Fruit fly (Drosophila melanogaster): ENCODE results near the gene CG13014.

Gene CG13014

DNA sequence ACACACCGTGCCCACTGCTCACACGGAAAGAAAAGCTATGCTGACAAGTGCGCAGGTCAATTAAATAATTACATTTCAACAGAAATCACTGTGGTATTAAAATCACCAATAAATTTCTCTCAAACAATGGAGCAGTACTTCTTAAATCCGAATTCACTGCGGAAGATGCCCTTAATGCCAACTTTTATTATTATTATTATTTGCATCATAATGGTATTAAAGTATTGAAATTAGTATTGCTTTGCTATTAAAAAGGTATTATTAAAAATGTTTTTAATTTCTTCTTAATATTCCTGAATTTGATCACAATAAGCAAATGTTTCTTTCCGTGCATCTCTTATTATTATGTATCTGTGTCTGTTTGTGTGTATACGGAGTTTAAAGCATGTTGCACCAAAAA lies 7.7 kb upstream of the CG13014 start (continued):
- TF ChIP-seq CG17186 (GFP tag; optimal IDR thresholded peaks at IDR 0.05) (no peak), ara (GFP tag; IDR thresholded peaks at IDR 0.05) (0 out of 2 replicates have a peak, but pooled peaks have one; percentile 39), gce (GFP tag; IDR thresholded peaks at IDR 0.05) (no peak), tna (GFP tag; IDR thresholded peaks at IDR 0.05; ENCODE audit: partially characterized antibody) (no peak), tll (GFP tag; optimal IDR thresholded peaks at IDR 0.05) (no peak), sqz (GFP tag; optimal IDR thresholded peaks at IDR 0.05) (no peak), shn (GFP tag; optimal IDR thresholded peaks at IDR 0.05) (no peak), trh (GFP tag; optimal IDR thresholded peaks at IDR 0.05) (no peak), CG30403 (GFP tag; optimal IDR thresholded peaks at IDR 0.05) (peak; percentile 53), Hmx (GFP tag; optimal IDR thresholded peaks at IDR 0.05) (no peak), Rfx (GFP tag; IDR thresholded peaks at IDR 0.05) (no peak), sna (GFP tag; IDR thresholded peaks at IDR 0.05; ENCODE audit: partially characterized antibody) (no peak), CG12104 (GFP tag; optimal IDR thresholded peaks at IDR 0.05) (no peak), BEAF-32 (GFP tag; optimal IDR thresholded peaks at IDR 0.05) (no peak), CG8944 (GFP tag; optimal IDR thresholded peaks at IDR 0.05) (no peak), HLHmδ (GFP tag; optimal IDR thresholded peaks at IDR 0.05) (no peak), CG31365 (tag; optimal IDR thresholded peaks at IDR 0.05) (no peak), sim (GFP tag; IDR thresholded peaks at IDR 0.05) (no peak), Hmr (GFP tag; optimal IDR thresholded peaks at IDR 0.05) (peak; percentile 67), dati (GFP tag; IDR thresholded peaks at IDR 0.05) (no peak), tio (GFP tag; optimal IDR thresholded peaks at IDR 0.05) (peak; percentile 53), HHEX (GFP tag; optimal IDR thresholded peaks at IDR 0.05) (peak; percentile 37), Kr (GFP tag; optimal IDR thresholded peaks at IDR 0.05) (no peak), Optix (GFP tag; IDR thresholded peaks at IDR 0.05) (no peak), p53 (GFP tag; optimal IDR thresholded peaks at IDR 0.05) (no peak), zfh1 (GFP tag; IDR thresholded peaks at IDR 0.05) (no peak), sens (GFP tag) (peak; percentile 74), HLH54F (GFP tag; optimal IDR thresholded peaks at IDR 0.05) (no peak), sug (tag; optimal IDR thresholded peaks at IDR 0.05) (peak; percentile 4), CG11093 (GFP tag; IDR thresholded peaks at IDR 0.05) (no peak), CG4820 (GFP tag; optimal IDR thresholded peaks at IDR 0.05) (no peak), MTF-1 (GFP tag; optimal IDR thresholded peaks at IDR 0.05; ENCODE audit: borderline replicate concordance) (no peak), CG9437 (GFP tag; optimal IDR thresholded peaks at IDR 0.05) (peak; percentile 28), H2.0 (GFP tag; IDR thresholded peaks at IDR 0.05) (no peak), CG6175 (GFP tag; IDR thresholded peaks at IDR 0.05) (no peak), CG17829 (tag; optimal IDR thresholded peaks at IDR 0.05) (no peak), CG17385 (GFP tag; optimal IDR thresholded peaks at IDR 0.05) (peak; percentile 40), CG2875 (GFP tag; optimal IDR thresholded peaks at IDR 0.05) (no peak), CG11504 (tag; optimal IDR thresholded peaks at IDR 0.05) (peak; percentile 77), Xrp1 (GFP tag; IDR thresholded peaks at IDR 0.05) (peak; percentile 7; the same call in 1 of the 2 replicates), org-1 (GFP tag; optimal IDR thresholded peaks at IDR 0.05) (peak; percentile 19), CG18619 (GFP tag; optimal IDR thresholded peaks at IDR 0.05) (peak; percentile 30), jing (GFP tag; optimal IDR thresholded peaks at IDR 0.05) (no peak), zen (tag; optimal IDR thresholded peaks at IDR 0.05) (no peak), Dbx (GFP tag; IDR thresholded peaks at IDR 0.05) (0 out of 3 replicates have a peak, but pooled peaks have one; percentile 36), CG10267 (tag; optimal IDR thresholded peaks at IDR 0.05) (peak; percentile 31), Pdp1 (GFP tag; optimal IDR thresholded peaks at IDR 0.05) (no peak), CG15011 (GFP tag; optimal IDR thresholded peaks at IDR 0.05) (peak; percentile 25), Spps (tag; optimal IDR thresholded peaks at IDR 0.05) (no peak), CG13775 (GFP tag; optimal IDR thresholded peaks at IDR 0.05) (peak; percentile 40), CG10565 (GFP tag; optimal IDR thresholded peaks at IDR 0.05) (no peak)

Data from whole organism, embryonic.